Fruit fly (Drosophila melanogaster) whole organism, embryonic: Measurements from ENCODE around the gene CG4297.

Experiments
- Atf-2 ChIP-seq: fragments of 200-800 bp; sonication (Bioruptor generic); optimal IDR thresholded peaks from 2 replicates; lab custom pipeline; 2016; ENCODE audit warnings: missing biosample characterization, missing genetic modification characterization
- CG10147 ChIP-seq: fragments of 200-800 bp; sonication (Bioruptor generic); optimal IDR thresholded peaks from 2 replicates; lab custom pipeline; 2019; ENCODE audit warnings: missing biosample characterization, mild to moderate bottlenecking, missing genetic modification characterization, moderate library complexity
- CG11398 ChIP-seq: fragments of 200-800 bp; sonication (Bioruptor generic); optimal IDR thresholded peaks from 2 replicates; lab custom pipeline; 2016; ENCODE audit warnings: missing biosample characterization, missing genetic modification characterization
- CG11456 ChIP-seq: fragments of 200-800 bp; sonication (Bioruptor generic); IDR thresholded peaks from 3 replicates; pipeline ENCODE4 v1.3.6; 2022; ENCODE audit warnings: missing biosample characterization, missing genetic modification characterization
- CG1233 ChIP-seq: fragments of 200-800 bp; sonication (Bioruptor generic); optimal IDR thresholded peaks from 4 replicates; lab custom pipeline; 2018; ENCODE audit warnings: missing biosample characterization, mild to moderate bottlenecking, missing genetic modification characterization
- CG13287 ChIP-seq: fragments of 200-800 bp; sonication (Bioruptor generic); IDR thresholded peaks from 2 replicates; pipeline ENCODE4 v1.3.6; 2022; ENCODE audit warnings: missing biosample characterization, missing genetic modification characterization; ENCODE audit not compliant: partially characterized antibody
- CG14014 ChIP-seq: fragments of 200-800 bp; sonication (Bioruptor generic); IDR thresholded peaks from 2 replicates; pipeline ENCODE4 v1.3.6; 2022; ENCODE audit warnings: missing biosample characterization, missing genetic modification characterization
- CG14965 ChIP-seq: fragments of 200-800 bp; sonication (Bioruptor generic); optimal IDR thresholded peaks from 2 replicates; lab custom pipeline; 2016; ENCODE audit warnings: missing biosample characterization, missing genetic modification characterization, borderline replicate concordance
- CG1602 ChIP-seq: fragments of 200-800 bp; sonication (Bioruptor generic); optimal IDR thresholded peaks from 3 replicates; lab custom pipeline; 2016; ENCODE audit warnings: missing biosample characterization, missing genetic modification characterization
- CG16779 ChIP-seq: fragments of 200-800 bp; sonication (Bioruptor generic); IDR thresholded peaks from 2 replicates; pipeline ENCODE4 v1.3.6; 2022; ENCODE audit warnings: missing biosample characterization, missing genetic modification characterization
- CG17328 ChIP-seq: fragments of 200-800 bp; sonication (Bioruptor generic); IDR thresholded peaks from 2 replicates; pipeline ENCODE4 v1.3.6; 2022; ENCODE audit warnings: missing biosample characterization, missing genetic modification characterization
- CG1792 ChIP-seq: fragments of 200-800 bp; sonication (Bioruptor generic); optimal IDR thresholded peaks from 2 replicates; lab custom pipeline; 2016; ENCODE audit warnings: missing biosample characterization, missing genetic modification characterization
- CG18262 ChIP-seq: fragments of 200-800 bp; optimal IDR thresholded peaks from 3 replicates; lab custom pipeline; 2019; ENCODE audit warnings: missing biosample characterization, mild to moderate bottlenecking, missing genetic modification characterization, moderate library complexity
- CG2120 ChIP-seq: fragments of 200-800 bp; sonication (Bioruptor generic); optimal IDR thresholded peaks from 3 replicates; lab custom pipeline; 2016; ENCODE audit warnings: missing biosample characterization, missing genetic modification characterization
- CG2129 ChIP-seq: fragments of 200-800 bp; sonication (Bioruptor generic); IDR thresholded peaks from 2 replicates; pipeline ENCODE4 v1.3.6; 2022; ENCODE audit warnings: missing biosample characterization, missing genetic modification characterization; ENCODE audit not compliant: partially characterized antibody
- CG30020 ChIP-seq: fragments of 200-800 bp; optimal IDR thresholded peaks from 2 replicates; lab custom pipeline; 2019; ENCODE audit warnings: missing biosample characterization, mild to moderate bottlenecking, missing genetic modification characterization, moderate library complexity
- CG31365 ChIP-seq: fragments of 200-800 bp; sonication (Bioruptor generic); optimal IDR thresholded peaks from 2 replicates; lab custom pipeline; 2018; ENCODE audit warnings: missing biosample characterization, mild to moderate bottlenecking, missing genetic modification characterization
- CG33557 ChIP-seq: fragments of 200-800 bp; sonication (Bioruptor generic); optimal IDR thresholded peaks from 2 replicates; lab custom pipeline; 2019; ENCODE audit warnings: missing biosample characterization, mild to moderate bottlenecking, missing genetic modification characterization, moderate library complexity
- CG5953 ChIP-seq: fragments of 200-800 bp; sonication (Bioruptor generic); IDR thresholded peaks from 2 replicates; pipeline ENCODE4 v1.3.6; 2022; ENCODE audit warnings: missing biosample characterization, missing genetic modification characterization
- CG8089 ChIP-seq: fragments of 200-800 bp; sonication (Bioruptor generic); optimal IDR thresholded peaks from 3 replicates; lab custom pipeline; 2016; ENCODE audit warnings: missing biosample characterization, missing genetic modification characterization
- CG8281 ChIP-seq: fragments of 200-800 bp; sonication (Bioruptor generic); optimal IDR thresholded peaks from 2 replicates; lab custom pipeline; 2018; ENCODE audit warnings: missing biosample characterization, mild to moderate bottlenecking, missing genetic modification characterization, moderate library complexity
- CG9727 ChIP-seq: fragments of 200-800 bp; sonication (Bioruptor generic); optimal IDR thresholded peaks from 3 replicates; lab custom pipeline; 2017; ENCODE audit warnings: missing biosample characterization, mild to moderate bottlenecking, missing genetic modification characterization
- CG9876 ChIP-seq: fragments of 200-800 bp; sonication (Bioruptor generic); optimal IDR thresholded peaks from 2 replicates; lab custom pipeline; 2016; ENCODE audit warnings: missing biosample characterization, missing genetic modification characterization
- Chrac-16 ChIP-seq: fragments of 200-800 bp; sonication (Bioruptor generic); optimal IDR thresholded peaks from 3 replicates; lab custom pipeline; 2016; ENCODE audit warnings: missing biosample characterization, missing genetic modification characterization
- Dad ChIP-seq: fragments of 200-800 bp; sonication (Bioruptor generic); optimal IDR thresholded peaks from 3 replicates; lab custom pipeline; 2016; ENCODE audit warnings: missing biosample characterization, missing genetic modification characterization
- Dip3 ChIP-seq: fragments of 200-800 bp; sonication (Bioruptor generic); optimal IDR thresholded peaks from 3 replicates; lab custom pipeline; 2016; ENCODE audit warnings: missing biosample characterization, missing genetic modification characterization
- Doc2 ChIP-seq: fragments of 200-800 bp; sonication (Bioruptor generic); IDR thresholded peaks from 2 replicates; pipeline ENCODE4 v1.3.6; 2022; ENCODE audit warnings: missing biosample characterization, missing genetic modification characterization
- Hmr ChIP-seq: fragments of 200-800 bp; sonication (Bioruptor generic); optimal IDR thresholded peaks from 3 replicates; lab custom pipeline; 2017; ENCODE audit warnings: mild to moderate bottlenecking, missing biosample characterization, missing genetic modification reagents, missing genetic modification characterization
- NC2α ChIP-seq: fragments of 200-800 bp; sonication (Bioruptor generic); optimal IDR thresholded peaks from 2 replicates; lab custom pipeline; 2016; ENCODE audit warnings: missing biosample characterization, missing genetic modification characterization
- NfI ChIP-seq: fragments of 200-800 bp; sonication (Bioruptor generic); optimal IDR thresholded peaks from 3 replicates; lab custom pipeline; 2018; ENCODE audit warnings: missing biosample characterization, mild to moderate bottlenecking, missing genetic modification characterization, moderate library complexity
- Opbp ChIP-seq: fragments of 200-800 bp; sonication (Bioruptor generic); IDR thresholded peaks from 3 replicates; pipeline ENCODE4 v1.3.6; 2022; ENCODE audit warnings: missing biosample characterization, missing genetic modification characterization; ENCODE audit not compliant: partially characterized antibody
- Ravus ChIP-seq: fragments of 200-800 bp; sonication (Bioruptor generic); IDR thresholded peaks from 2 replicates; pipeline ENCODE4 v1.3.6; 2022; ENCODE audit warnings: missing biosample characterization, missing genetic modification characterization
- Rx ChIP-seq: fragments of 200-800 bp; sonication (Bioruptor generic); IDR thresholded peaks from 2 replicates; pipeline ENCODE4 v1.3.6; 2022; ENCODE audit warnings: missing biosample characterization, missing genetic modification characterization
- Sry-β ChIP-seq: fragments of 200-800 bp; sonication (Bioruptor generic); optimal IDR thresholded peaks from 2 replicates; lab custom pipeline; 2018; ENCODE audit warnings: missing biosample characterization, mild to moderate bottlenecking, missing genetic modification characterization, moderate library complexity
- al ChIP-seq: fragments of 200-800 bp; sonication (Bioruptor generic); IDR thresholded peaks from 2 replicates; pipeline ENCODE4 v1.3.6; 2022; ENCODE audit warnings: missing biosample characterization, missing genetic modification characterization
- bsh ChIP-seq, 2 experiments: fragments of 200-800 bp; sonication (Bioruptor generic); optimal IDR thresholded peaks; 2 replicates each; lab custom pipeline; 2017 to 2018; ENCODE audit warnings: mild to moderate bottlenecking in 2 of 2, missing biosample characterization in 2 of 2, missing genetic modification characterization in 2 of 2, moderate library complexity in 1 of 2
- croc ChIP-seq: fragments of 200-800 bp; sonication (Bioruptor generic); conservative IDR thresholded peaks from 3 replicates; pipeline ENCODE4 v1.3.6; 2022; ENCODE audit warnings: missing biosample characterization, missing genetic modification characterization
- danr ChIP-seq: fragments of 200-800 bp; sonication (Bioruptor generic); IDR thresholded peaks from 2 replicates; pipeline ENCODE4 v1.3.6; 2022; ENCODE audit warnings: missing biosample characterization, missing genetic modification characterization
- emc ChIP-seq: fragments of 200-800 bp; sonication (Bioruptor generic); optimal IDR thresholded peaks from 2 replicates; lab custom pipeline; 2016; ENCODE audit warnings: missing biosample characterization, missing genetic modification characterization
- ems ChIP-seq: fragments of 200-800 bp; sonication (Bioruptor generic); optimal IDR thresholded peaks from 3 replicates; lab custom pipeline; 2016; ENCODE audit warnings: missing biosample characterization, missing genetic modification characterization
- exex ChIP-seq: fragments of 200-800 bp; sonication (Bioruptor generic); optimal IDR thresholded peaks from 4 replicates; lab custom pipeline; 2018; ENCODE audit warnings: missing biosample characterization, mild to moderate bottlenecking, missing genetic modification characterization, moderate library complexity
- gro ChIP-seq: fragments of 200-800 bp; sonication (Bioruptor generic); optimal IDR thresholded peaks from 2 replicates; lab custom pipeline; 2016; ENCODE audit warnings: missing biosample characterization, missing genetic modification characterization
- mirr ChIP-seq: fragments of 200-800 bp; sonication (Bioruptor generic); optimal IDR thresholded peaks from 3 replicates; lab custom pipeline; 2018; ENCODE audit warnings: missing biosample characterization, mild to moderate bottlenecking, missing genetic modification characterization
- mld ChIP-seq: fragments of 200-800 bp; sonication (Bioruptor generic); IDR thresholded peaks from 3 replicates; pipeline ENCODE4 v1.3.6; 2022; ENCODE audit warnings: missing biosample characterization, missing genetic modification characterization; ENCODE audit not compliant: partially characterized antibody
- prd ChIP-seq, 3 experiments: fragments of >200 bp in 2 of 3; fragments of 200-800 bp in 1 of 3; sonication (Bioruptor generic) in 1 of 3; optimal IDR thresholded peaks in 2 of 3; IDR thresholded peaks in 1 of 3; 2 replicates in 2 of 3; 3 replicates in 1 of 3; pipeline versions ENCODE4 v1.3.6 to Lab custom; 2017 to 2022; ENCODE audit warnings: missing biosample characterization in 1 of 3, missing genetic modification characterization in 1 of 3
- seq ChIP-seq: fragments of 200-800 bp; sonication (Bioruptor generic); IDR thresholded peaks from 2 replicates; pipeline ENCODE4 v1.3.6; 2022; ENCODE audit warnings: missing biosample characterization, missing genetic modification characterization
- tin ChIP-seq: fragments of 200-800 bp; sonication (Bioruptor generic); optimal IDR thresholded peaks from 3 replicates; lab custom pipeline; 2016; ENCODE audit warnings: missing biosample characterization, missing genetic modification characterization
- toy ChIP-seq: fragments of 200-800 bp; sonication (Bioruptor generic); IDR thresholded peaks from 2 replicates; pipeline ENCODE4 v1.3.6; 2022; ENCODE audit warnings: missing biosample characterization, missing genetic modification characterization
- z ChIP-seq: fragments of 200-800 bp; sonication (Bioruptor generic); IDR thresholded peaks from 3 replicates; pipeline ENCODE4 v1.3.6; 2022; ENCODE audit warnings: missing biosample characterization, missing genetic modification characterization

The CG4297 gene

dm6 chr2L:429680-430484, 42.1 kb downstream of the CG4297 start (continued):
- peak; percentile 41 for TF ChIP-seq CG1602 (GFP tag; lab: Kevin White, UChicago)
- TF ChIP-seq Ravus (GFP tag; lab: Robert Waterston, UW), result no peak
- TF ChIP-seq croc (GFP tag; lab: Robert Waterston, UW), result peak; percentile 33; the same call in 1 of the 3 replicates
- no peak for TF ChIP-seq Sry-β (GFP tag; lab: Kevin White, UChicago)
- TF ChIP-seq CG16779 (GFP tag; lab: Robert Waterston, UW), result no peak
- peak; percentile 55 for TF ChIP-seq CG17328 (GFP tag; lab: Robert Waterston, UW)
- TF ChIP-seq CG8281, result no peak
- TF ChIP-seq al (GFP tag; lab: Robert Waterston, UW), result peak; percentile 44
- TF ChIP-seq mld, result no peak
- no peak for TF ChIP-seq mirr (GFP tag; lab: Kevin White, UChicago)
- peak; percentile 56 for TF ChIP-seq Dad
- no peak; the same call in 2 of the 3 replicates for TF ChIP-seq CG11456
- TF ChIP-seq CG30020 (tag; lab: Kevin White, UChicago), result no peak
- no peak for TF ChIP-seq CG14014
- peak; percentile 71 to 73 for TF ChIP-seq bsh (GFP tag; optimal IDR thresholded peaks at IDR 0.05; lab: Kevin White, UChicago)
- peak; percentile 73 for TF ChIP-seq CG18262 (tag; lab: Kevin White, UChicago)
- no peak for TF ChIP-seq seq (GFP tag; lab: Robert Waterston, UW)
- TF ChIP-seq prd (optimal IDR thresholded peaks at IDR 0.05; lab: Kevin White, UChicago), result no peak
- peak; percentile 64; the same call in 2 of the 3 replicates for TF ChIP-seq prd (GFP tag; IDR thresholded peaks at IDR 0.05; lab: Robert Waterston, UW)
- TF ChIP-seq CG8089 (GFP tag; lab: Kevin White, UChicago), result peak; percentile 61
- no peak for TF ChIP-seq CG10147 (GFP tag; lab: Kevin White, UChicago)
- TF ChIP-seq Atf-2 (GFP tag; lab: Kevin White, UChicago), result no peak
- peak; percentile 28 for TF ChIP-seq NfI (GFP tag; lab: Kevin White, UChicago)
- no peak for TF ChIP-seq z
- peak; percentile 36 for TF ChIP-seq Hmr (GFP tag; lab: Kevin White, UChicago)
- peak; percentile 49 for TF ChIP-seq CG33557
- no peak for TF ChIP-seq NC2α (GFP tag; lab: Kevin White, UChicago)
- peak; percentile 40; the same call in 1 of the 3 replicates for TF ChIP-seq Opbp
- TF ChIP-seq CG9876 (GFP tag; lab: Kevin White, UChicago), result peak; percentile 26
- peak; percentile 79 for TF ChIP-seq CG2120 (GFP tag; lab: Kevin White, UChicago)
- peak; percentile 25 for TF ChIP-seq CG1233 (GFP tag; lab: Kevin White, UChicago)
- peak; percentile 44 for TF ChIP-seq tin (GFP tag; lab: Kevin White, UChicago)
- TF ChIP-seq CG2129, result no peak
- TF ChIP-seq CG13287 (GFP tag; lab: Robert Waterston, UW), result no peak
- TF ChIP-seq ems (GFP tag; lab: Kevin White, UChicago), result peak; percentile 38
- no peak for TF ChIP-seq toy (GFP tag; lab: Robert Waterston, UW)
- no peak for TF ChIP-seq CG14965 (GFP tag; lab: Kevin White, UChicago)
- TF ChIP-seq CG5953 (GFP tag; lab: Robert Waterston, UW), result no peak
- TF ChIP-seq CG1792 (GFP tag; lab: Kevin White, UChicago), result peak; percentile 5
- TF ChIP-seq Doc2 (GFP tag; lab: Robert Waterston, UW), result no peak
- no peak for TF ChIP-seq emc (GFP tag; lab: Kevin White, UChicago)
- TF ChIP-seq Chrac-16 (GFP tag; lab: Kevin White, UChicago), result peak; percentile 71
- peak; percentile 63 for TF ChIP-seq CG11398
- no peak for TF ChIP-seq danr (GFP tag; lab: Robert Waterston, UW)
- TF ChIP-seq gro (GFP tag; lab: Kevin White, UChicago), result peak; percentile 40
- TF ChIP-seq Rx (GFP tag; lab: Robert Waterston, UW), result no peak
- TF ChIP-seq CG9727, result peak; percentile 56
- TF ChIP-seq exex (tag; lab: Kevin White, UChicago), result no peak
- TF ChIP-seq Dip3 (GFP tag; lab: Kevin White, UChicago), result peak; percentile 60
- no peak for TF ChIP-seq CG31365 (tag; lab: Kevin White, UChicago)
